Fruit fly (Drosophila melanogaster) whole organism, embryonic: Measurements from ENCODE around the gene CG12075.
A peak's percentile ranks its signal among the peaks of the same experiment; 100 is the strongest.

Experiments used
- B-H2 ChIP-seq: fragments of 200-800 bp; sonication (Bioruptor generic); optimal IDR thresholded peaks from 2 replicates; lab custom pipeline; 2018; ENCODE audit warnings: missing biosample characterization, mild to moderate bottlenecking, missing genetic modification characterization
- C15 ChIP-seq: fragments of 200-800 bp; sonication (Bioruptor generic); IDR thresholded peaks from 3 replicates; pipeline ENCODE4 v1.3.6; 2022; ENCODE audit warnings: missing biosample characterization, missing genetic modification characterization
- CG1024 ChIP-seq: fragments of 200-800 bp; sonication (Bioruptor generic); IDR thresholded peaks from 2 replicates; pipeline ENCODE4 v1.3.6; 2022; ENCODE audit warnings: missing biosample characterization, missing genetic modification characterization
- CG10267 ChIP-seq: fragments of 200-800 bp; sonication (Bioruptor generic); optimal IDR thresholded peaks from 2 replicates; lab custom pipeline; 2018; ENCODE audit warnings: missing biosample characterization, mild to moderate bottlenecking, missing genetic modification characterization, moderate library complexity
- CG10654 ChIP-seq: fragments of 200-800 bp; sonication (Bioruptor generic); optimal IDR thresholded peaks from 2 replicates; lab custom pipeline; 2016; ENCODE audit warnings: missing biosample characterization, missing genetic modification characterization
- CG10959 ChIP-seq: fragments of 200-800 bp; sonication (Bioruptor generic); IDR thresholded peaks from 2 replicates; pipeline ENCODE4 v1.3.6; 2022; ENCODE audit warnings: missing biosample characterization, missing genetic modification characterization
- CG12391 ChIP-seq: fragments of 200-800 bp; sonication (Bioruptor generic); optimal IDR thresholded peaks from 3 replicates; lab custom pipeline; 2018; ENCODE audit warnings: missing biosample characterization, mild to moderate bottlenecking, missing genetic modification characterization, moderate library complexity
- CG13296 ChIP-seq: fragments of 200-800 bp; sonication (Bioruptor generic); optimal IDR thresholded peaks from 3 replicates; lab custom pipeline; 2018; ENCODE audit warnings: missing biosample characterization, mild to moderate bottlenecking, missing genetic modification characterization
- CG13894 ChIP-seq: fragments of 200-800 bp; sonication (Bioruptor generic); optimal IDR thresholded peaks from 3 replicates; lab custom pipeline; 2018; ENCODE audit warnings: missing biosample characterization, mild to moderate bottlenecking, missing genetic modification characterization, moderate library complexity
- CG14014 ChIP-seq: fragments of 200-800 bp; sonication (Bioruptor generic); IDR thresholded peaks from 2 replicates; pipeline ENCODE4 v1.3.6; 2022; ENCODE audit warnings: missing biosample characterization, missing genetic modification characterization
- CG14667 ChIP-seq: fragments of 200-800 bp; sonication (Bioruptor generic); IDR thresholded peaks from 2 replicates; pipeline ENCODE4 v1.3.6; 2022; ENCODE audit warnings: missing biosample characterization, missing genetic modification characterization
- CG1602 ChIP-seq: fragments of 200-800 bp; sonication (Bioruptor generic); optimal IDR thresholded peaks from 3 replicates; lab custom pipeline; 2016; ENCODE audit warnings: missing biosample characterization, missing genetic modification characterization
- CG2875 ChIP-seq: fragments of 200-800 bp; sonication (Bioruptor generic); optimal IDR thresholded peaks from 2 replicates; lab custom pipeline; 2017; ENCODE audit warnings: missing biosample characterization, mild to moderate bottlenecking, missing genetic modification characterization, missing genetic modification reagents
- CG31224 ChIP-seq: fragments of 200-800 bp; sonication (Bioruptor generic); IDR thresholded peaks from 2 replicates; pipeline ENCODE4 v1.3.6; 2022; ENCODE audit warnings: missing biosample characterization, missing genetic modification characterization
- CG31441 ChIP-seq: fragments of 200-800 bp; sonication (Bioruptor generic); IDR thresholded peaks from 2 replicates; pipeline ENCODE4 v1.3.6; 2022; ENCODE audit warnings: missing biosample characterization, missing genetic modification characterization
- CG3995 ChIP-seq: fragments of 200-800 bp; sonication (Bioruptor generic); optimal IDR thresholded peaks from 3 replicates; lab custom pipeline; 2016; ENCODE audit warnings: missing biosample characterization, missing genetic modification characterization
- CG7928 ChIP-seq: fragments of 200-800 bp; sonication (Bioruptor generic); optimal IDR thresholded peaks from 2 replicates; lab custom pipeline; 2017; ENCODE audit warnings: missing biosample characterization, mild to moderate bottlenecking, missing genetic modification characterization
- CG9817 ChIP-seq: fragments of 200-800 bp; sonication (Bioruptor generic); optimal IDR thresholded peaks from 2 replicates; lab custom pipeline; 2018; ENCODE audit warnings: missing biosample characterization, mild to moderate bottlenecking, missing genetic modification characterization, moderate library complexity
- CkIIα-i1 ChIP-seq: fragments of 200-800 bp; sonication (Bioruptor generic); IDR thresholded peaks from 2 replicates; pipeline ENCODE4 v1.3.6; 2022; ENCODE audit warnings: missing biosample characterization, missing genetic modification characterization
- Dip2 ChIP-seq: fragments of 200-800 bp; sonication (Bioruptor generic); IDR thresholded peaks from 2 replicates; pipeline ENCODE4 v1.3.6; 2022; ENCODE audit warnings: missing biosample characterization, missing genetic modification characterization
- Fer2 ChIP-seq: fragments of 200-800 bp; sonication (Bioruptor generic); optimal IDR thresholded peaks from 2 replicates; lab custom pipeline; 2018; ENCODE audit warnings: missing biosample characterization, mild to moderate bottlenecking, missing genetic modification characterization, moderate library complexity
- GATAe ChIP-seq: fragments of 200-800 bp; sonication (Bioruptor generic); conservative IDR thresholded peaks from 2 replicates; pipeline ENCODE4 v1.3.6; 2022; ENCODE audit warnings: missing biosample characterization, missing genetic modification characterization
- Gsc ChIP-seq: fragments of 200-800 bp; sonication (Bioruptor generic); IDR thresholded peaks from 2 replicates; pipeline ENCODE4 v1.3.6; 2022; ENCODE audit warnings: missing biosample characterization, missing genetic modification characterization
- HLHmδ ChIP-seq: fragments of 200-800 bp; sonication (Bioruptor generic); optimal IDR thresholded peaks from 2 replicates; lab custom pipeline; 2018; ENCODE audit warnings: missing biosample characterization, mild to moderate bottlenecking, missing genetic modification characterization, moderate library complexity
- Hey ChIP-seq: fragments of 200-800 bp; sonication (Bioruptor generic); optimal IDR thresholded peaks from 3 replicates; lab custom pipeline; 2018; ENCODE audit warnings: missing biosample characterization, mild to moderate bottlenecking, missing genetic modification characterization
- Max ChIP-seq: fragments of 200-800 bp; sonication (Bioruptor generic); optimal IDR thresholded peaks from 2 replicates; lab custom pipeline; 2016; ENCODE audit warnings: missing biosample characterization, mild to moderate bottlenecking, missing genetic modification characterization
- Optix ChIP-seq: fragments of 200-800 bp; sonication (Bioruptor generic); IDR thresholded peaks from 3 replicates; pipeline ENCODE4 v1.3.6; 2022; ENCODE audit warnings: missing biosample characterization, missing genetic modification characterization
- Rfx ChIP-seq: fragments of 200-800 bp; sonication (Bioruptor generic); IDR thresholded peaks from 2 replicates; pipeline ENCODE4 v1.3.6; 2022; ENCODE audit warnings: missing biosample characterization, missing genetic modification characterization
- Sry-δ ChIP-seq: fragments of 200-800 bp; sonication (Bioruptor generic); optimal IDR thresholded peaks from 2 replicates; lab custom pipeline; 2016; ENCODE audit warnings: missing biosample characterization, missing genetic modification characterization
- Xrp1 ChIP-seq: fragments of 200-800 bp; sonication (Bioruptor generic); IDR thresholded peaks from 2 replicates; pipeline ENCODE4 v1.3.6; 2022; ENCODE audit warnings: missing biosample characterization, missing genetic modification characterization
- ap ChIP-seq: fragments of 200-800 bp; sonication (Bioruptor generic); IDR thresholded peaks from 2 replicates; pipeline ENCODE4 v1.3.6; 2022; ENCODE audit warnings: missing biosample characterization, missing genetic modification characterization
- cg ChIP-seq: fragments of 200-800 bp; sonication (Bioruptor generic); optimal IDR thresholded peaks from 3 replicates; lab custom pipeline; 2019; ENCODE audit warnings: missing biosample characterization, mild to moderate bottlenecking, missing genetic modification characterization, moderate library complexity
- corto ChIP-seq: fragments of 200-800 bp; sonication (Bioruptor generic); optimal IDR thresholded peaks from 2 replicates; lab custom pipeline; 2016; ENCODE audit warnings: missing biosample characterization, mild to moderate bottlenecking, missing genetic modification characterization, moderate library complexity
- dan ChIP-seq: fragments of 200-800 bp; sonication (Bioruptor generic); IDR thresholded peaks from 2 replicates; pipeline ENCODE4 v1.3.6; 2022; ENCODE audit warnings: missing biosample characterization, missing genetic modification characterization
- danr ChIP-seq: fragments of 200-800 bp; sonication (Bioruptor generic); IDR thresholded peaks from 2 replicates; pipeline ENCODE4 v1.3.6; 2022; ENCODE audit warnings: missing biosample characterization, missing genetic modification characterization
- dpn ChIP-seq, 2 experiments: fragments of 200-800 bp; sonication (Bioruptor generic); optimal IDR thresholded peaks; 3 replicates each; lab custom pipeline; 2016; ENCODE audit warnings: missing biosample characterization in 2 of 2, missing genetic modification characterization in 2 of 2
- fd96Cb ChIP-seq: fragments of 200-800 bp; sonication (Bioruptor generic); optimal IDR thresholded peaks from 2 replicates; lab custom pipeline; 2018; ENCODE audit warnings: missing biosample characterization, mild to moderate bottlenecking, missing genetic modification characterization, moderate library complexity
- gsb ChIP-seq: fragments of 200-800 bp; sonication (Bioruptor generic); IDR thresholded peaks from 2 replicates; pipeline ENCODE4 v1.3.6; 2022; ENCODE audit warnings: missing biosample characterization, missing genetic modification characterization
- gsb-n ChIP-seq: fragments of 200-800 bp; sonication (Bioruptor generic); optimal IDR thresholded peaks from 3 replicates; lab custom pipeline; 2018; ENCODE audit warnings: missing biosample characterization, mild to moderate bottlenecking, missing genetic modification characterization
- ham ChIP-seq: fragments of 200-800 bp; sonication (Bioruptor generic); IDR thresholded peaks from 2 replicates; pipeline ENCODE4 v1.3.6; 2022; ENCODE audit warnings: missing biosample characterization, missing genetic modification characterization
- insv ChIP-seq, 2 experiments: fragments of 200-800 bp; sonication (Bioruptor generic); optimal IDR thresholded peaks; 3 replicates each; lab custom pipeline; 2016 to 2018; ENCODE audit warnings: missing biosample characterization in 2 of 2, missing genetic modification characterization in 2 of 2
- jumu ChIP-seq: fragments of 200-800 bp; sonication (Bioruptor generic); optimal IDR thresholded peaks from 3 replicates; lab custom pipeline; 2016; ENCODE audit warnings: missing biosample characterization, missing genetic modification characterization
- lilli ChIP-seq: fragments of 200-800 bp; sonication (Bioruptor generic); optimal IDR thresholded peaks from 3 replicates; lab custom pipeline; 2016; ENCODE audit warnings: missing biosample characterization, missing genetic modification characterization
- repo ChIP-seq: fragments of 200-800 bp; sonication (Bioruptor generic); optimal IDR thresholded peaks from 2 replicates; lab custom pipeline; 2016; ENCODE audit warnings: missing biosample characterization, missing genetic modification characterization
- sug ChIP-seq: fragments of 200-800 bp; optimal IDR thresholded peaks from 2 replicates; lab custom pipeline; 2019; ENCODE audit warnings: missing biosample characterization, mild to moderate bottlenecking, missing genetic modification characterization, moderate library complexity
- toy ChIP-seq: fragments of 200-800 bp; sonication (Bioruptor generic); IDR thresholded peaks from 2 replicates; pipeline ENCODE4 v1.3.6; 2022; ENCODE audit warnings: missing biosample characterization, missing genetic modification characterization
- trh ChIP-seq: fragments of 200-800 bp; sonication (Bioruptor generic); optimal IDR thresholded peaks from 2 replicates; lab custom pipeline; 2016; ENCODE audit warnings: missing biosample characterization, missing genetic modification characterization
- wdn ChIP-seq: fragments of 200-800 bp; sonication (Bioruptor generic); IDR thresholded peaks from 2 replicates; pipeline ENCODE4 v1.3.6; 2022; ENCODE audit warnings: missing biosample characterization, missing genetic modification characterization
- wek ChIP-seq: fragments of 200-800 bp; sonication (Bioruptor generic); optimal IDR thresholded peaks from 3 replicates; lab custom pipeline; 2018; ENCODE audit warnings: missing biosample characterization, mild to moderate bottlenecking, missing genetic modification characterization, moderate library complexity

CG12075 gene

dm6 chrX:8863554-8864498 is 25.7 kb downstream of the CG12075 start:
- peak; percentile 85 for TF ChIP-seq ap (GFP tag; lab: Robert Waterston, UW)
- peak; percentile 28 for TF ChIP-seq CG7928 (GFP tag; lab: Kevin White, UChicago)
- TF ChIP-seq wdn (GFP tag; lab: Robert Waterston, UW) = peak; percentile 48; the same call in 1 of the 2 replicates
- TF ChIP-seq danr (GFP tag; lab: Robert Waterston, UW) = peak; percentile 74
- TF ChIP-seq gsb (GFP tag; lab: Robert Waterston, UW) = peak; percentile 59
- peak; percentile 20; the same call in 1 of the 2 replicates for TF ChIP-seq ham
- peak; percentile 40; the same call in 1 of the 3 replicates for TF ChIP-seq C15 (GFP tag; lab: Robert Waterston, UW)
- no peak for TF ChIP-seq dan (GFP tag; lab: Robert Waterston, UW)
- TF ChIP-seq CG14667 = peak; percentile 82
- TF ChIP-seq toy = 0 out of 2 replicates have a peak, but pooled peaks have one; percentile 40
- peak; percentile 84 for TF ChIP-seq CG9817 (tag; lab: Kevin White, UChicago)
- TF ChIP-seq Sry-δ = no peak
- peak in 1 of 2 experiments; percentile 44 for TF ChIP-seq insv (GFP tag; optimal IDR thresholded peaks at IDR 0.05; lab: Kevin White, UChicago)
- TF ChIP-seq dpn (GFP tag; optimal IDR thresholded peaks at IDR 0.05; lab: Kevin White, UChicago) = peak; percentile 20 to 54
- TF ChIP-seq cg = peak; percentile 77
- TF ChIP-seq CG10959 (GFP tag; lab: Robert Waterston, UW) = peak; percentile 70
- no peak for TF ChIP-seq CkIIα-i1 (GFP tag; lab: Robert Waterston, UW)
- TF ChIP-seq Gsc (GFP tag; lab: Robert Waterston, UW) = 0 out of 2 replicates have a peak, but pooled peaks have one; percentile 36
- TF ChIP-seq CG3995 (GFP tag; lab: Kevin White, UChicago) = no peak
- peak; percentile 65 for TF ChIP-seq B-H2 (GFP tag; lab: Kevin White, UChicago)
- peak; percentile 87 for TF ChIP-seq CG12391 (tag; lab: Kevin White, UChicago)
- peak; percentile 67 for TF ChIP-seq Fer2
- peak; percentile 77 for TF ChIP-seq CG31224 (GFP tag; lab: Robert Waterston, UW)
- peak; percentile 85 for TF ChIP-seq CG13296
- no peak for TF ChIP-seq GATAe (GFP tag; lab: Robert Waterston, UW)
- TF ChIP-seq gsb-n = peak; percentile 70
- TF ChIP-seq lilli (GFP tag; lab: Kevin White, UChicago) = peak; percentile 40
- peak; percentile 88 for TF ChIP-seq Xrp1 (GFP tag; lab: Robert Waterston, UW)
- peak; percentile 52 for TF ChIP-seq CG1602 (GFP tag; lab: Kevin White, UChicago)
- TF ChIP-seq HLHmδ (GFP tag; lab: Kevin White, UChicago) = no peak
- no peak for TF ChIP-seq Dip2 (GFP tag; lab: Robert Waterston, UW)
- peak; percentile 35 for TF ChIP-seq CG10654
- no peak; the same call in 1 of the 2 replicates for TF ChIP-seq CG1024 (GFP tag; lab: Robert Waterston, UW)
- TF ChIP-seq Optix (GFP tag; lab: Robert Waterston, UW) = peak; percentile 73; the same call in 2 of the 3 replicates
- peak; percentile 16 for TF ChIP-seq jumu
- TF ChIP-seq CG2875 (GFP tag; lab: Kevin White, UChicago) = peak; percentile 72
- TF ChIP-seq Hey = no peak
- TF ChIP-seq corto (GFP tag; lab: Kevin White, UChicago) = peak; percentile 67
- peak; percentile 87 for TF ChIP-seq CG13894
- TF ChIP-seq repo (GFP tag; lab: Kevin White, UChicago) = no peak
- TF ChIP-seq Max (GFP tag; lab: Kevin White, UChicago) = peak; percentile 23
- TF ChIP-seq fd96Cb = peak; percentile 77
- peak; percentile 40 for TF ChIP-seq trh (GFP tag; lab: Kevin White, UChicago)
- peak; percentile 88 for TF ChIP-seq CG14014 (GFP tag; lab: Robert Waterston, UW)
- TF ChIP-seq sug (tag; lab: Kevin White, UChicago) = peak; percentile 77
- TF ChIP-seq wek = peak; percentile 16
- TF ChIP-seq CG10267 (tag; lab: Kevin White, UChicago) = peak; percentile 80
- peak; percentile 81 for TF ChIP-seq CG31441 (GFP tag; lab: Robert Waterston, UW)
- peak; percentile 86 for TF ChIP-seq Rfx (GFP tag; lab: Robert Waterston, UW)
